Worm (Caenorhabditis elegans) whole organism, young adult: Measurements from ENCODE around the gene oac-14.

ENCODE experiments used
- B0261.1 ChIP-seq: sonication (generic microtip); optimal IDR thresholded peaks from 2 replicates; lab custom pipeline; 2016; ENCODE audit warnings: mild to moderate bottlenecking, missing genetic modification characterization, moderate library complexity, missing compliant biosample characterization
- C06A6.2 ChIP-seq: fragments of 200-800 bp; sonication (Bioruptor generic); conservative IDR thresholded peaks from 2 replicates; pipeline ENCODE4 v1.3.6; 2022; ENCODE audit warnings: missing genetic modification characterization, missing compliant biosample characterization
- C17E4.6 ChIP-seq: fragments of 200-800 bp; sonication (Bioruptor generic); IDR thresholded peaks from 2 replicates; pipeline ENCODE4 v1.3.6; 2022; ENCODE audit warnings: missing genetic modification reagents, missing genetic modification characterization, missing compliant biosample characterization
- D2030.7 ChIP-seq: fragments of 200-800 bp; sonication (Bioruptor generic); IDR thresholded peaks from 2 replicates; pipeline ENCODE4 v1.3.6; 2022; ENCODE audit warnings: missing genetic modification reagents, missing genetic modification characterization, missing compliant biosample characterization
- F33H1.4 ChIP-seq: fragments of 200-800 bp; sonication (Bioruptor generic); IDR thresholded peaks from 2 replicates; pipeline ENCODE4 v1.3.6; 2022; ENCODE audit warnings: missing genetic modification reagents, missing genetic modification characterization, missing compliant biosample characterization
- K11D2.4 ChIP-seq: fragments of 200-800 bp; sonication (Bioruptor generic); IDR thresholded peaks from 2 replicates; pipeline ENCODE4 v1.3.6; 2022; ENCODE audit warnings: missing genetic modification reagents, missing genetic modification characterization, missing compliant biosample characterization
- Y67H2A.10 ChIP-seq: fragments of 200-800 bp; sonication (Bioruptor generic); conservative IDR thresholded peaks from 2 replicates; pipeline ENCODE4 v1.3.6; 2022; ENCODE audit warnings: missing genetic modification reagents, missing genetic modification characterization, missing compliant biosample characterization
- Y95B8A.8 ChIP-seq: fragments of 200-800 bp; sonication (Bioruptor generic); IDR thresholded peaks from 2 replicates; pipeline ENCODE4 v1.3.6; 2022; ENCODE audit warnings: missing genetic modification reagents, missing genetic modification characterization, missing compliant biosample characterization
- ama-1 ChIP-seq, 3 experiments: fragments of 150-350 bp in 1 of 3; sonication (generic microtip) in 2 of 3; optimal IDR thresholded peaks; 2 replicates each; lab custom pipeline; 2014 to 2018; ENCODE audit warnings: missing biosample characterization in 2 of 3, missing genetic modification characterization in 2 of 3, missing genetic modification reagents in 2 of 3
- aptf-2 ChIP-seq: fragments of 200-800 bp; sonication (Bioruptor generic); conservative IDR thresholded peaks from 2 replicates; pipeline ENCODE4 v1.3.6; 2022; ENCODE audit warnings: missing genetic modification reagents, missing genetic modification characterization, missing compliant biosample characterization
- attf-5 ChIP-seq: fragments of 200-800 bp; sonication (Bioruptor generic); optimal IDR thresholded peaks from 2 replicates; lab custom pipeline; 2018; ENCODE audit warnings: mild to moderate bottlenecking, missing genetic modification characterization, missing compliant biosample characterization
- attf-6 ChIP-seq: fragments of 200-800 bp; sonication (Bioruptor generic); IDR thresholded peaks from 2 replicates; pipeline ENCODE4 v1.3.6; 2022; ENCODE audit warnings: missing genetic modification reagents, missing genetic modification characterization, missing compliant biosample characterization
- bed-1 ChIP-seq: fragments of 200-800 bp; sonication (Bioruptor generic); IDR thresholded peaks from 2 replicates; pipeline ENCODE4 v1.3.6; 2022; ENCODE audit warnings: missing genetic modification reagents, missing genetic modification characterization, missing compliant biosample characterization
- bed-2 ChIP-seq: fragments of 200-800 bp; sonication (Bioruptor generic); IDR thresholded peaks from 2 replicates; pipeline ENCODE4 v1.3.6; 2022; ENCODE audit warnings: missing genetic modification reagents, missing genetic modification characterization, missing compliant biosample characterization
- ccch-3 ChIP-seq: fragments of 200-800 bp; sonication (Bioruptor generic); optimal IDR thresholded peaks from 2 replicates; lab custom pipeline; 2018; ENCODE audit warnings: mild to moderate bottlenecking, missing genetic modification characterization, missing compliant biosample characterization
- cebp-1 ChIP-seq, 2 experiments: fragments of 200-800 bp in 1 of 2; sonication (Bioruptor generic) in 1 of 2; sonication (generic microtip) in 1 of 2; IDR thresholded peaks in 1 of 2; optimal IDR thresholded peaks in 1 of 2; 2 replicates each; pipeline versions ENCODE4 v1.3.6 to Lab custom; 2017 to 2022; ENCODE audit warnings: missing compliant biosample characterization in 2 of 2, missing genetic modification characterization in 2 of 2, mild to moderate bottlenecking in 1 of 2, missing genetic modification reagents in 1 of 2, moderate library complexity in 1 of 2
- ceh-79 ChIP-seq: sonication (generic microtip); optimal IDR thresholded peaks from 2 replicates; lab custom pipeline; 2017; ENCODE audit warnings: mild to moderate bottlenecking, missing genetic modification characterization, missing compliant biosample characterization
- ceh-91 ChIP-seq: fragments of 200-800 bp; sonication (Bioruptor generic); IDR thresholded peaks from 2 replicates; pipeline ENCODE4 v1.3.6; 2022; ENCODE audit warnings: missing genetic modification reagents, missing genetic modification characterization, missing compliant biosample characterization
- die-1 ChIP-seq: sonication (generic microtip); optimal IDR thresholded peaks from 2 replicates; lab custom pipeline; 2016; ENCODE audit warnings: missing genotype, mild to moderate bottlenecking, missing genetic modification characterization, missing compliant biosample characterization
- dox-1 ChIP-seq: fragments of 200-800 bp; sonication (Bioruptor generic); IDR thresholded peaks from 2 replicates; pipeline ENCODE4 v1.3.6; 2022; ENCODE audit warnings: missing genetic modification reagents, missing genetic modification characterization, missing compliant biosample characterization
- dpl-1 ChIP-seq: fragments of 150-350 bp; optimal IDR thresholded peaks from 2 replicates; lab custom pipeline; 2014; ENCODE audit warnings: missing biosample characterization, missing genetic modification reagents, missing genetic modification characterization
- egrh-3 ChIP-seq: fragments of 200-800 bp; sonication (Bioruptor generic); IDR thresholded peaks from 2 replicates; pipeline ENCODE4 v1.3.6; 2022; ENCODE audit warnings: missing genetic modification reagents, missing genetic modification characterization, missing compliant biosample characterization
- ets-4 ChIP-seq: fragments of 200-800 bp; sonication (Bioruptor generic); optimal IDR thresholded peaks from 2 replicates; lab custom pipeline; 2018; ENCODE audit warnings: mild to moderate bottlenecking, missing genetic modification characterization, missing compliant biosample characterization
- fkh-3 ChIP-seq: sonication (generic microtip); optimal IDR thresholded peaks from 2 replicates; lab custom pipeline; 2016; ENCODE audit warnings: mild to moderate bottlenecking, missing genetic modification characterization, missing compliant biosample characterization
- gei-17 ChIP-seq: fragments of 200-800 bp; sonication (Bioruptor generic); optimal IDR thresholded peaks from 2 replicates; lab custom pipeline; 2018; ENCODE audit warnings: mild to moderate bottlenecking, missing genetic modification characterization, missing compliant biosample characterization
- him-1 ChIP-seq: sonication (generic microtip); optimal IDR thresholded peaks from 2 replicates; lab custom pipeline; 2016; ENCODE audit warnings: missing genotype, missing genetic modification reagents, missing genetic modification characterization, missing compliant biosample characterization
- hmg-1.2 ChIP-seq: fragments of 200-800 bp; sonication (Bioruptor generic); IDR thresholded peaks from 2 replicates; pipeline ENCODE4 v1.3.6; 2022; ENCODE audit warnings: missing genetic modification reagents, missing genetic modification characterization, missing compliant biosample characterization
- lin-26 ChIP-seq: fragments of 200-800 bp; sonication (Bioruptor generic); IDR thresholded peaks from 2 replicates; pipeline ENCODE4 v1.3.6; 2022; ENCODE audit warnings: missing genetic modification reagents, missing genetic modification characterization, missing compliant biosample characterization
- lin-40 ChIP-seq: sonication (generic microtip); optimal IDR thresholded peaks from 2 replicates; lab custom pipeline; 2016; ENCODE audit warnings: missing genetic modification characterization, mild to moderate bottlenecking, missing compliant biosample characterization, missing genotype, missing genetic modification reagents
- madf-10 ChIP-seq: sonication (generic microtip); optimal IDR thresholded peaks from 2 replicates; lab custom pipeline; 2016; ENCODE audit warnings: mild to moderate bottlenecking, missing genetic modification characterization, missing compliant biosample characterization
- madf-6 ChIP-seq: fragments of 200-800 bp; sonication (Bioruptor generic); IDR thresholded peaks from 2 replicates; pipeline ENCODE4 v1.3.6; 2022; ENCODE audit warnings: missing genetic modification reagents, missing genetic modification characterization, missing compliant biosample characterization
- madf-8 ChIP-seq: fragments of 200-800 bp; sonication (Bioruptor generic); conservative IDR thresholded peaks from 2 replicates; pipeline ENCODE4 v1.3.6; 2022; ENCODE audit warnings: missing genetic modification reagents, missing genetic modification characterization, missing compliant biosample characterization
- mxl-1 ChIP-seq: sonication (generic microtip); optimal IDR thresholded peaks from 2 replicates; lab custom pipeline; 2016; ENCODE audit warnings: missing genetic modification characterization, missing compliant biosample characterization
- nhr-179 ChIP-seq: sonication (generic microtip); optimal IDR thresholded peaks from 2 replicates; lab custom pipeline; 2016; ENCODE audit warnings: mild to moderate bottlenecking, missing genetic modification characterization, missing compliant biosample characterization
- nhr-80 ChIP-seq: sonication (generic microtip); optimal IDR thresholded peaks from 2 replicates; lab custom pipeline; 2016; ENCODE audit warnings: missing genetic modification characterization, missing compliant biosample characterization
- pbrm-1 ChIP-seq: fragments of 200-800 bp; sonication (Bioruptor generic); IDR thresholded peaks from 2 replicates; pipeline ENCODE4 v1.3.6; 2022; ENCODE audit warnings: missing genetic modification reagents, missing genetic modification characterization, missing compliant biosample characterization
- rec-8 ChIP-seq, 2 experiments: sonication (generic microtip); optimal IDR thresholded peaks; 2 replicates each; lab custom pipeline; 2016; ENCODE audit warnings: mild to moderate bottlenecking in 2 of 2, missing genetic modification characterization in 2 of 2, missing genetic modification reagents in 2 of 2, missing genotype in 2 of 2, missing biosample characterization in 1 of 2, missing compliant biosample characterization in 1 of 2, moderate library complexity in 1 of 2
- rpc-1 ChIP-seq, 2 experiments: fragments of 150-350 bp in 1 of 2; sonication (generic microtip) in 1 of 2; optimal IDR thresholded peaks; 2 replicates each; lab custom pipeline; 2014 to 2018; ENCODE audit warnings: missing biosample characterization in 1 of 2, missing genetic modification characterization in 1 of 2, missing genetic modification reagents in 1 of 2, missing genotype in 1 of 2
- snpc-1.3 ChIP-seq: sonication (generic microtip); optimal IDR thresholded peaks from 2 replicates; lab custom pipeline; 2017; ENCODE audit warnings: missing genetic modification characterization, mild to moderate bottlenecking, missing compliant biosample characterization, antibody characterized with exemption, moderate library complexity, missing genotype, missing genetic modification reagents; ENCODE audit not compliant: insufficient read depth
- tbx-9 ChIP-seq: sonication (generic microtip); optimal IDR thresholded peaks from 2 replicates; lab custom pipeline; 2016; ENCODE audit warnings: borderline replicate concordance, missing genetic modification characterization, inconsistent platforms, missing compliant biosample characterization
- unc-62 ChIP-seq: fragments of 150-350 bp; optimal IDR thresholded peaks from 2 replicates; lab custom pipeline; 2014; ENCODE audit warnings: missing biosample characterization, missing genetic modification reagents, missing genetic modification characterization
- zfh-2 ChIP-seq: fragments of 200-800 bp; sonication (Bioruptor generic); conservative IDR thresholded peaks from 2 replicates; pipeline ENCODE4 v1.3.6; 2022; ENCODE audit warnings: missing genetic modification reagents, missing genetic modification characterization, missing compliant biosample characterization
- ztf-22 ChIP-seq: fragments of 200-800 bp; sonication (Bioruptor generic); optimal IDR thresholded peaks from 2 replicates; lab custom pipeline; 2018; ENCODE audit warnings: mild to moderate bottlenecking, missing genetic modification characterization, moderate library complexity, missing compliant biosample characterization
- ztf-25 ChIP-seq: fragments of 200-800 bp; sonication (Bioruptor generic); IDR thresholded peaks from 2 replicates; pipeline ENCODE4 v1.3.6; 2022; ENCODE audit warnings: missing genetic modification reagents, missing genetic modification characterization, missing compliant biosample characterization
- ztf-26 ChIP-seq: sonication (generic microtip); optimal IDR thresholded peaks from 2 replicates; lab custom pipeline; 2017; ENCODE audit warnings: missing genetic modification characterization, missing compliant biosample characterization
- ztf-28 ChIP-seq: fragments of 200-800 bp; sonication (Bioruptor generic); IDR thresholded peaks from 2 replicates; pipeline ENCODE4 v1.3.6; 2022; ENCODE audit warnings: missing genetic modification reagents, missing genetic modification characterization, missing compliant biosample characterization
- ztf-3 ChIP-seq: fragments of 200-800 bp; sonication (Bioruptor generic); optimal IDR thresholded peaks from 2 replicates; lab custom pipeline; 2018; ENCODE audit warnings: mild to moderate bottlenecking, missing genetic modification characterization, missing compliant biosample characterization

Gene oac-14

DNA sequence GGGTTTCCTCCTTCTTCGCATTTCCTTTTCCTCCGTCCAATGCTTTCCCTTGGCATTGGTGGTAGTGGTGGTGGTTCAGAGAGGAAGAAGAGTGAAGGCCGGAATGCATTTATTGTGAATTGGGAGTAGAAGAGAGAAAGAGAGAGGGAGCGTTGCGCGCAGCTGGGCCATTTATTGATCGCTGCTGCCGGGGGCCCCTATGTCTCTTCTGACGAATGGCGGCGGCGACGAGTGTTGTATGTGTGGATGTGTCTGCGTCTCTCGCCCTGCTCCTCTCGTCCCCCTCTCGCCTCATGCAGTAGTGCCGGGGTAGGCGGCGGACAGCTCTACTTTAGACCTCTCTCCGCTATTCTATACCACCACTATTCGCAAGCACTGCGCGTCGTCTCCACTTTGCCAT, 4.8 kb upstream of the oac-14 start, which contains the start of gene unc-115 (continued):
- TF ChIP-seq ceh-91 (no peak), mxl-1 (tag; lab: Kevin White, UChicago) (no peak), fkh-3 (tag; lab: Kevin White, UChicago) (no peak), Y67H2A.10 (no peak), hmg-1.2 (GFP tag; lab: Robert Waterston, UW) (peak; percentile 77), ztf-28 (no peak), ztf-3 (GFP tag; lab: Kevin White, UChicago) (no peak), nhr-80 (tag; lab: Kevin White, UChicago) (peak; percentile 64), ceh-79 (tag; lab: Kevin White, UChicago) (no peak), aptf-2 (GFP tag; lab: Robert Waterston, UW) (no peak), B0261.1 (tag; lab: Kevin White, UChicago) (peak; percentile 30), cebp-1 (GFP tag; IDR thresholded peaks at IDR 0.05; lab: Robert Waterston, UW) (no peak), cebp-1 (tag; optimal IDR thresholded peaks at IDR 0.05; lab: Kevin White, UChicago) (peak; percentile 81), dox-1 (GFP tag; lab: Robert Waterston, UW) (peak; percentile 81; the same call in 1 of the 2 replicates), madf-6 (GFP tag; lab: Robert Waterston, UW) (no peak), madf-10 (tag; lab: Kevin White, UChicago) (peak; percentile 23), gei-17 (GFP tag; lab: Kevin White, UChicago) (peak; percentile 53), unc-62 (GFP tag; lab: Kevin White, UChicago) (peak; percentile 48), Y95B8A.8 (no peak), rec-8 (tag; optimal IDR thresholded peaks at IDR 0.05; lab: Kevin White, UChicago) (no peak), zfh-2 (GFP tag; lab: Robert Waterston, UW) (peak; percentile 99), lin-40 (tag; lab: Kevin White, UChicago) (peak; percentile 80), rpc-1 (optimal IDR thresholded peaks at IDR 0.05; lab: Kevin White, UChicago) (no peak), rpc-1 (tag; optimal IDR thresholded peaks at IDR 0.05; lab: Kevin White, UChicago) (no peak), snpc-1.3 (tag; lab: Kevin White, UChicago) (no peak), lin-26 (GFP tag; lab: Robert Waterston, UW) (0 out of 2 replicates have a peak, but pooled peaks have one; percentile 7), K11D2.4 (GFP tag; lab: Robert Waterston, UW) (peak; percentile 63; the same call in 1 of the 2 replicates), attf-6 (no peak), ztf-22 (GFP tag; lab: Kevin White, UChicago) (no peak), attf-5 (GFP tag; lab: Kevin White, UChicago) (peak; percentile 67), him-1 (tag; lab: Kevin White, UChicago) (no peak), egrh-3 (GFP tag; lab: Robert Waterston, UW) (peak; percentile 81), ama-1 (optimal IDR thresholded peaks at IDR 0.05; lab: Kevin White, UChicago) (no peak), ama-1 (GFP tag; optimal IDR thresholded peaks at IDR 0.05; lab: Kevin White, UChicago) (no peak), madf-8 (GFP tag; lab: Robert Waterston, UW) (no peak), D2030.7 (GFP tag; lab: Robert Waterston, UW) (no peak), ccch-3 (GFP tag; lab: Kevin White, UChicago) (no peak), ztf-25 (GFP tag; lab: Robert Waterston, UW) (no peak), F33H1.4 (GFP tag; lab: Robert Waterston, UW) (no peak), die-1 (tag; lab: Kevin White, UChicago) (peak; percentile 61), C06A6.2 (no peak; the same call in 1 of the 2 replicates), tbx-9 (no peak), dpl-1 (GFP tag; lab: Kevin White, UChicago) (no peak), C17E4.6 (GFP tag; lab: Robert Waterston, UW) (no peak), nhr-179 (tag; lab: Kevin White, UChicago) (no peak), bed-1 (no peak), bed-2 (no peak), ztf-26 (tag; lab: Kevin White, UChicago) (peak; percentile 46), pbrm-1 (GFP tag; lab: Robert Waterston, UW) (peak; percentile 69), ets-4 (GFP tag; lab: Kevin White, UChicago) (peak; percentile 50)
